Worm (Caenorhabditis elegans) whole organism, L3 larva: ENCODE data around the gene srbc-29.

ENCODE experiments used
- ceh-28 ChIP-seq: fragments of 150-350 bp; optimal IDR thresholded peaks from 2 replicates; lab custom pipeline; 2014; ENCODE audit warnings: missing biosample characterization, missing genetic modification reagents, missing genetic modification characterization
- nhr-43 ChIP-seq: sonication (generic microtip); optimal IDR thresholded peaks from 2 replicates; lab custom pipeline; 2016; ENCODE audit warnings: mild to moderate bottlenecking, missing genetic modification characterization, missing compliant biosample characterization; ENCODE audit not compliant: poor library complexity, severe bottlenecking
- unc-62 ChIP-seq: fragments of 150-350 bp; sonication (generic microtip); optimal IDR thresholded peaks from 4 replicates; lab custom pipeline; 2014; ENCODE audit warnings: missing biosample characterization, missing genetic modification reagents, missing genetic modification characterization

ce11 chrV:3454620-3455019, 16.1 kb downstream of the srbc-29 start:
- no peak for TF ChIP-seq unc-62 (GFP tag; lab: Kevin White, UChicago)
- no peak for TF ChIP-seq ceh-28 (tag; lab: Kevin White, UChicago)
- TF ChIP-seq nhr-43 (tag; lab: Kevin White, UChicago): no peak
